Fruit fly (Drosophila melanogaster): ENCODE results near the gene CG32547.

The CG32547 gene

DNA sequence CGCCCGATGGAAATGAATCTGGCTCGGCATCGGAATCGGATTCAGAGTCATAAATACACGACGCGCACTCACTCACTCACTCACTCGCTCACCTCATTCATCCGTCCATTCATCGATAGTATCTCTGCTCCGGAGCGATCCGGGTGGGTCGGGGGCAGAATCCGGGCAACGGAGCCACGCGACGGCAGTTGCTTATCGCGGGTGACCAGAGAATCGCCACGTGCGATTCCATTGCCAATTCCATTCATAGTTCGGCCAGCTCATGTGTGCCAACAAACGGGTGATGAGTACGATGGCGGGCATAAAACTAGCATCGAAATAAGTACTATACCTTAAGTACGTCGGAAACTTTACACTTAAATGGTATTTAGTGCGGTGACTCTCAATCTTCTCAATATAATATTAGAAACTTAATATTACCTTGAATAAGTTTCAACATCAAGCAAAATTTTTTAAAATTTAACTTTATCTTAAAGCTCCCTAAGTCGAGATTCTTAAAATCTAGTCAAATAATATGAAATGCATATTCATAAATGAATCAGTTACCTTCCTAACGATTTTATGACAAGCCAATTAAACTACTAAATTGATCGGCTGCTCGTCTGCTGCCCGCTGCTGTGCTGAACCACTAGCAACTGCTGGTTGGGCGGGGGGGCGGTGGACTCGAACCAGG lies 45.4 kb upstream of the CG32547 start (continued):
- TF ChIP-seq gcm (GFP tag; optimal IDR thresholded peaks at IDR 0.05) = peak; percentile 24

DNA sequence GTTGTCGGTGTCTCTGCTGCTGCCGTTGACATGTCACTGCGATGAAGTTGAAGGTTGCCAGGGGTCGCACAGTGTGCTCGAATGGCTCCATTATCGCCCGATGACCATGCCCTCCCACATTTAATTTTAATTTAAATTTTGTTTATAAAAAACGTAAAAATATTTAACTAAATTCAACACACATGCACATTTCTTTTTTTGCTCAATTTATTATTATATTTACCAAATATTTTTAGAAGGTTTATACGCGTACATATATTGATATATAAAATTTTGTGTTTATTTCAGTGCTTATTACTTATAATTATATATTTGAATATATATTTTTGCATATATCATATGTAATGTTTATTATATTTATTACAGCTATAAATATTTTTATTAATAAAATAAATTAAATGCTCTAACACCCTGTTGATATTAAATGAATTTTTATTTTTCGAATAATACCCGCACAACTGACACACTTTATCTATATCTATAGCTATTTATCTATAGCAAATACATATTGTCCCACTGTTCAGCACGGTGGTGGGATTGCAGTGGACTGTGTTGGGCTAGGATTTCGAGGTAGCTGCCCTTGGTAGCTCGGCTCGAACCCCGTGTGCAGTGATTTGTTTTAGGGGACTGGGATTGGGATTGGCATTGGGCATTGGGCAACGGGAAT lies 44.0 kb upstream of the CG32547 start:
- TF ChIP-seq CoRest (tag; optimal IDR thresholded peaks at IDR 0.05) = peak; percentile 13
- TF ChIP-seq CG7556 (GFP tag; optimal IDR thresholded peaks at IDR 0.05) = peak; percentile 36
- TF ChIP-seq CG6791 (GFP tag; IDR thresholded peaks at IDR 0.05; ENCODE audit: partially characterized antibody) = no peak
- TF ChIP-seq CG7357 (GFP tag; IDR thresholded peaks at IDR 0.05) = no peak
- peak; percentile 29 for TF ChIP-seq CG8924 (tag; optimal IDR thresholded peaks at IDR 0.05)
- peak; percentile 39 for TF ChIP-seq Ets65A (GFP tag)
- peak; percentile 42 for TF ChIP-seq CG2712 (tag; optimal IDR thresholded peaks at IDR 0.05)
- TF ChIP-seq MTF-1 (GFP tag; optimal IDR thresholded peaks at IDR 0.05; ENCODE audit: borderline replicate concordance) = no peak
- no peak for TF ChIP-seq CG11723 (GFP tag; optimal IDR thresholded peaks at IDR 0.05)
- TF ChIP-seq CG17328 (GFP tag; IDR thresholded peaks at IDR 0.05) = 0 out of 2 replicates have a peak, but pooled peaks have one; percentile 10
- TF ChIP-seq row (GFP tag; IDR thresholded peaks at IDR 0.05) = peak; percentile 34; the same call in 1 of the 3 replicates
- peak; percentile 28; the same call in 1 of the 3 replicates for TF ChIP-seq CG17361 (GFP tag; IDR thresholded peaks at IDR 0.05)
- peak; percentile 8 for TF ChIP-seq Oli (tag; optimal IDR thresholded peaks at IDR 0.05)
- no peak for TF ChIP-seq tin (GFP tag; optimal IDR thresholded peaks at IDR 0.05)
- peak; percentile 32 for TF ChIP-seq CG12391 (tag; optimal IDR thresholded peaks at IDR 0.05)
- TF ChIP-seq CG31441 (GFP tag; IDR thresholded peaks at IDR 0.05) = peak; percentile 32; the same call in 1 of the 2 replicates
- no peak for TF ChIP-seq CG11398 (GFP tag; optimal IDR thresholded peaks at IDR 0.05)
- TF ChIP-seq phol (tag; optimal IDR thresholded peaks at IDR 0.05) = no peak
- peak in 1 of 3 experiments; percentile 68 for TF ChIP-seq lola (GFP tag; optimal IDR thresholded peaks at IDR 0.05)
- peak in 1 of 2 experiments; percentile 19 for TF ChIP-seq bsh (GFP tag; optimal IDR thresholded peaks at IDR 0.05)
- peak in 1 of 2 experiments; percentile 23 for TF ChIP-seq Hr51 (GFP tag; optimal IDR thresholded peaks at IDR 0.05)
- peak; percentile 54 for TF ChIP-seq gem (tag; optimal IDR thresholded peaks at IDR 0.05)
- TF ChIP-seq Hr3 (GFP tag; optimal IDR thresholded peaks at IDR 0.05) = peak; percentile 2
- peak; percentile 5 for TF ChIP-seq CG10979 (tag; optimal IDR thresholded peaks at IDR 0.05)
- TF ChIP-seq grau (tag; optimal IDR thresholded peaks at IDR 0.05) = peak; percentile 10
- peak; percentile 71 for TF ChIP-seq CG18262 (tag; optimal IDR thresholded peaks at IDR 0.05)
- peak; percentile 45 for TF ChIP-seq CG33557 (GFP tag; optimal IDR thresholded peaks at IDR 0.05)
- peak; percentile 39 for TF ChIP-seq CG7839 (tag; optimal IDR thresholded peaks at IDR 0.05)
- TF ChIP-seq Ssrp (tag; optimal IDR thresholded peaks at IDR 0.05) = peak; percentile 20
- peak; percentile 54 for TF ChIP-seq nmo (GFP tag; optimal IDR thresholded peaks at IDR 0.05)
- TF ChIP-seq CG12769 (tag; optimal IDR thresholded peaks at IDR 0.05) = no peak
- peak; percentile 16 for TF ChIP-seq CG9437 (GFP tag; optimal IDR thresholded peaks at IDR 0.05)
- TF ChIP-seq fu2 (GFP tag; optimal IDR thresholded peaks at IDR 0.05) = no peak
- no peak for TF ChIP-seq Drgx (GFP tag; IDR thresholded peaks at IDR 0.05)
- peak; percentile 11 for TF ChIP-seq Med (GFP tag)
- no peak for TF ChIP-seq Camta (GFP tag; optimal IDR thresholded peaks at IDR 0.05)
- TF ChIP-seq CG14710 (tag; optimal IDR thresholded peaks at IDR 0.05) = peak; percentile 11
- TF ChIP-seq CG9727 (GFP tag; optimal IDR thresholded peaks at IDR 0.05) = peak; percentile 53
- TF ChIP-seq YL-1 (GFP tag; optimal IDR thresholded peaks at IDR 0.05) = no peak
- peak; percentile 43 for TF ChIP-seq CG11504 (tag; optimal IDR thresholded peaks at IDR 0.05)
- TF ChIP-seq CG8290 (GFP tag; optimal IDR thresholded peaks at IDR 0.05) = no peak
- no peak for TF ChIP-seq CG8290 (tag; optimal IDR thresholded peaks at IDR 0.05)
- peak; percentile 20 for TF ChIP-seq CG17829 (tag; optimal IDR thresholded peaks at IDR 0.05)
- peak; percentile 58 for TF ChIP-seq dmrt11E (tag; optimal IDR thresholded peaks at IDR 0.05)

Data from whole organism, embryonic.